Fruit fly (Drosophila melanogaster): ENCODE results near the gene CG10948.

dm6 chr3L:12867956-12868443, 18.1 kb upstream of the CG10948 start:
- TF ChIP-seq insv (optimal IDR thresholded peaks at IDR 0.05) (no peak), Sin3A (optimal IDR thresholded peaks at IDR 0.05) (no peak), psq (optimal IDR thresholded peaks at IDR 0.05) (no peak), Myc (optimal IDR thresholded peaks at IDR 0.05) (no peak)
